Worm (Caenorhabditis elegans) whole organism, L2 larva: ENCODE data around the gene T27E7.9.

Experiments
- R02D3.7 ChIP-seq: fragments of 150-350 bp; optimal IDR thresholded peaks from 2 replicates; lab custom pipeline; 2014; ENCODE audit warnings: missing biosample characterization, missing genetic modification characterization
- ZK546.5 ChIP-seq: sonication (generic microtip); optimal IDR thresholded peaks from 2 replicates; lab custom pipeline; 2017; ENCODE audit warnings: missing biosample characterization, missing genetic modification characterization
- blmp-1 ChIP-seq: sonication (generic microtip); optimal IDR thresholded peaks from 2 replicates; lab custom pipeline; 2017; ENCODE audit warnings: missing genetic modification characterization, mild to moderate bottlenecking, missing compliant biosample characterization, antibody characterized with exemption, moderate library complexity; ENCODE audit not compliant: insufficient read depth
- ceh-16 ChIP-seq: fragments of 150-350 bp; optimal IDR thresholded peaks from 2 replicates; lab custom pipeline; 2014; ENCODE audit warnings: missing biosample characterization, missing genetic modification characterization
- egl-27 ChIP-seq: sonication (generic microtip); optimal IDR thresholded peaks from 3 replicates; lab custom pipeline; 2017; ENCODE audit warnings: missing biosample characterization, missing genetic modification reagents, missing genetic modification characterization
- lin-13 ChIP-seq: fragments of 150-350 bp; optimal IDR thresholded peaks from 2 replicates; lab custom pipeline; 2014; ENCODE audit warnings: missing biosample characterization, missing genetic modification reagents, missing genetic modification characterization
- lin-39 ChIP-seq: fragments of 150-350 bp; optimal IDR thresholded peaks from 2 replicates; lab custom pipeline; 2014; ENCODE audit warnings: missing biosample characterization, missing genetic modification reagents, missing genetic modification characterization
- mab-5 ChIP-seq: fragments of 150-350 bp; optimal IDR thresholded peaks from 2 replicates; lab custom pipeline; 2014; ENCODE audit warnings: missing biosample characterization, missing genetic modification characterization
- peb-1 ChIP-seq: fragments of 150-350 bp; optimal IDR thresholded peaks from 2 replicates; lab custom pipeline; 2014; ENCODE audit warnings: missing biosample characterization, missing genetic modification characterization
- unc-39 ChIP-seq: fragments of 150-350 bp; optimal IDR thresholded peaks from 2 replicates; lab custom pipeline; 2014; ENCODE audit warnings: missing biosample characterization, missing genetic modification characterization
- unc-62 ChIP-seq: fragments of 150-350 bp; optimal IDR thresholded peaks from 2 replicates; lab custom pipeline; 2014; ENCODE audit warnings: missing biosample characterization, missing genetic modification reagents, missing genetic modification characterization
- zag-1 ChIP-seq: fragments of 150-350 bp; optimal IDR thresholded peaks from 2 replicates; lab custom pipeline; 2014; ENCODE audit warnings: missing biosample characterization, missing genetic modification characterization
- ztf-4 ChIP-seq: fragments of 150-350 bp; optimal IDR thresholded peaks from 2 replicates; lab custom pipeline; 2014; ENCODE audit warnings: missing biosample characterization, missing genetic modification characterization

DNA sequence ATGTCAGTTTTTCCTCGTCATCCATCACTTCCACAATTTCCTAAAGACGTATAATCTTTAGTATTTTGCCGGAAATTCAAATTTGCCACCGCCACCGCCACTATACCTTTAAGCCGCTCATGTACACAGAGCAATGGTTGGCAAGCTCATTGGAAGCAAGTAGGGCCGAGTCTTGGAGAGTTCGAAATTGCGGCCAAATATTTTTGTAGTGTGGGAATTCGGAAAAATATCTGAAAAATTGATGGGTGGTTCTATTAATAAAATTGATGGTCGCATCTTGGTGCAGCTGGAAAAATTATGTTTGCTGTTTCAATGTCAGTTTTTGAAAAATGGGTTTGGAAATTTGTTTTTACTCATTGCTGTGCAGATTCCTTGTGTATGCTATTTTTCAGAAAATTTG is 22.4 kb upstream of the T27E7.9 start:
- no peak for TF ChIP-seq peb-1 (tag; lab: Kevin White, UChicago)
- no peak for TF ChIP-seq unc-39 (tag; lab: Kevin White, UChicago)
- no peak for TF ChIP-seq zag-1 (tag; lab: Kevin White, UChicago)
- TF ChIP-seq lin-39 (tag; lab: Kevin White, UChicago), result no peak
- TF ChIP-seq unc-62 (GFP tag; lab: Kevin White, UChicago), result no peak
- no peak for TF ChIP-seq ceh-16 (tag; lab: Kevin White, UChicago)
- TF ChIP-seq ZK546.5 (tag; lab: Kevin White, UChicago), result no peak
- TF ChIP-seq R02D3.7 (tag; lab: Kevin White, UChicago), result no peak
- no peak for TF ChIP-seq blmp-1 (tag; lab: Kevin White, UChicago)
- no peak for TF ChIP-seq mab-5 (tag; lab: Kevin White, UChicago)
- TF ChIP-seq egl-27, result no peak
- no peak for TF ChIP-seq ztf-4
- TF ChIP-seq lin-13 (GFP tag; lab: Kevin White, UChicago), result no peak
